Worm (Caenorhabditis elegans) whole organism, L2 larva: ENCODE measurements around the gene pals-27.
A peak's percentile ranks its signal among the peaks of the same experiment; 100 is the strongest.

Experiments
- ZK546.5 ChIP-seq: sonication (generic microtip); optimal IDR thresholded peaks from 2 replicates; lab custom pipeline; 2017; ENCODE audit warnings: missing biosample characterization, missing genetic modification characterization
- elt-1 ChIP-seq: fragments of 150-350 bp; optimal IDR thresholded peaks from 2 replicates; lab custom pipeline; 2014; ENCODE audit warnings: missing biosample characterization, missing genetic modification characterization
- elt-3 ChIP-seq: sonication (generic microtip); optimal IDR thresholded peaks from 2 replicates; lab custom pipeline; 2017; ENCODE audit warnings: missing biosample characterization, missing genetic modification characterization
- lin-13 ChIP-seq: fragments of 150-350 bp; optimal IDR thresholded peaks from 2 replicates; lab custom pipeline; 2014; ENCODE audit warnings: missing biosample characterization, missing genetic modification reagents, missing genetic modification characterization
- lin-39 ChIP-seq: fragments of 150-350 bp; optimal IDR thresholded peaks from 2 replicates; lab custom pipeline; 2014; ENCODE audit warnings: missing biosample characterization, missing genetic modification reagents, missing genetic modification characterization
- mdl-1 ChIP-seq, 2 experiments: fragments of 150-350 bp in 1 of 2; sonication (generic microtip) in 1 of 2; optimal IDR thresholded peaks; 2 replicates each; lab custom pipeline; 2017; ENCODE audit warnings: missing biosample characterization in 2 of 2, missing genetic modification characterization in 2 of 2
- nhr-237 ChIP-seq: fragments of 150-350 bp; optimal IDR thresholded peaks from 2 replicates; lab custom pipeline; 2014; ENCODE audit warnings: missing biosample characterization, missing genetic modification characterization
- nhr-6 ChIP-seq: fragments of 150-350 bp; optimal IDR thresholded peaks from 2 replicates; lab custom pipeline; 2014; ENCODE audit warnings: missing biosample characterization, missing genetic modification characterization
- skn-1 ChIP-seq: sonication (generic microtip); optimal IDR thresholded peaks from 2 replicates; lab custom pipeline; 2017; ENCODE audit warnings: missing biosample characterization, missing genetic modification characterization
- snpc-4 ChIP-seq: fragments of 150-350 bp; optimal IDR thresholded peaks from 2 replicates; lab custom pipeline; 2014; ENCODE audit warnings: missing biosample characterization, missing genetic modification characterization
- zag-1 ChIP-seq: fragments of 150-350 bp; optimal IDR thresholded peaks from 2 replicates; lab custom pipeline; 2014; ENCODE audit warnings: missing biosample characterization, missing genetic modification characterization

ce11 chrIII:4413099-4413498, 31.7 kb downstream of the pals-27 start, which contains the start of gene mpc-1:
- TF ChIP-seq nhr-237 (tag; lab: Kevin White, UChicago) (no peak), skn-1 (peak; percentile 59), lin-39 (no peak), elt-1 (no peak), nhr-6 (tag; lab: Kevin White, UChicago) (no peak), snpc-4 (tag; lab: Kevin White, UChicago) (no peak), ZK546.5 (tag; lab: Kevin White, UChicago) (no peak), elt-3 (tag; lab: Kevin White, UChicago) (no peak), zag-1 (tag; lab: Kevin White, UChicago) (no peak), mdl-1 (tag; optimal IDR thresholded peaks at IDR 0.05; lab: Kevin White, UChicago) (peak in 1 of 2 experiments; percentile 22), lin-13 (GFP tag; lab: Kevin White, UChicago) (no peak)
